Worm (Caenorhabditis elegans) whole organism, late embryonic: ENCODE measurements around the gene H40L08.2.

Experiments used
- ahr-1 ChIP-seq: sonication (generic microtip); optimal IDR thresholded peaks from 2 replicates; lab custom pipeline; 2016; ENCODE audit warnings: missing genetic modification characterization, missing compliant biosample characterization
- ceh-45 ChIP-seq: fragments of 200-800 bp; sonication (Bioruptor generic); IDR thresholded peaks from 2 replicates; pipeline ENCODE4 v1.3.6; 2022; ENCODE audit warnings: missing genetic modification reagents, missing genetic modification characterization, missing compliant biosample characterization
- ceh-9 ChIP-seq: sonication (generic microtip); optimal IDR thresholded peaks from 2 replicates; lab custom pipeline; 2016; ENCODE audit warnings: mild to moderate bottlenecking, missing genetic modification characterization, inconsistent platforms, missing compliant biosample characterization
- dve-1 ChIP-seq: sonication (generic microtip); optimal IDR thresholded peaks from 2 replicates; lab custom pipeline; 2017; ENCODE audit warnings: antibody characterized with exemption, mild to moderate bottlenecking, missing genetic modification characterization, missing compliant biosample characterization
- fkh-10 ChIP-seq: fragments of 150-350 bp; optimal IDR thresholded peaks from 2 replicates; lab custom pipeline; 2014; ENCODE audit warnings: missing biosample characterization, missing genetic modification reagents, missing genetic modification characterization
- pha-4 ChIP-seq: fragments of 150-350 bp; optimal IDR thresholded peaks from 2 replicates; lab custom pipeline; 2018; ENCODE audit warnings: missing biosample characterization, missing genetic modification reagents, missing genetic modification characterization
- sox-4 ChIP-seq: sonication (generic microtip); optimal IDR thresholded peaks from 2 replicates; lab custom pipeline; 2017; ENCODE audit warnings: mild to moderate bottlenecking, missing genetic modification characterization, inconsistent platforms, missing compliant biosample characterization
- tbx-2 ChIP-seq: sonication (generic microtip); optimal IDR thresholded peaks from 2 replicates; lab custom pipeline; 2016; ENCODE audit warnings: missing genetic modification characterization, missing compliant biosample characterization
- unc-3 ChIP-seq, 2 experiments: fragments of 200-800 bp in 1 of 2; sonication (Bioruptor generic) in 1 of 2; sonication (generic microtip) in 1 of 2; conservative IDR thresholded peaks in 1 of 2; optimal IDR thresholded peaks in 1 of 2; 2 replicates each; pipeline versions ENCODE4 v1.3.6 to Lab custom; 2016 to 2022; ENCODE audit warnings: missing compliant biosample characterization in 2 of 2, missing genetic modification characterization in 2 of 2, missing genetic modification reagents in 1 of 2
- unc-55 ChIP-seq: sonication (generic microtip); optimal IDR thresholded peaks from 2 replicates; lab custom pipeline; 2017; ENCODE audit warnings: missing biosample characterization, missing genetic modification reagents, missing genetic modification characterization

DNA sequence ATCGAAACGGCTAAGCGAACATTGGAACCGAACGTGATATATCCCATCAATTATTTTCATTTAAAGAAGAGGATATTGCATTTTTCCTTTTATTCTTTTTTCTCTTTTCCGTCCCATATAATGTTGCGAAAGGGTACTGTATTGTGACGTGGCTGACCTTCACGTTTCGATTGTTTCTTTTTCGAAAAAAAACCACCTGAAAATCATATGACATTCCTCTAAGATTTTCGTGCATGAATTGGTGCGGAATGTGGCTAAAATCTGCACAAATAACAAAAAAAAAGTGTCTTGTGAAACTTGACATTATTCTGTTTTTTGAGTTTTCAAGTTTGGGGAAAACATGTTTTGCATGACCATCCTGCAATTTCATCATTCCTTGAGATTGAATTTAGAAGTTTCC, 732 bp upstream of the H40L08.2 start:
- TF ChIP-seq pha-4 (tag; lab: Kevin White, UChicago) (no peak), unc-3 (GFP tag; conservative IDR thresholded peaks at IDR 0.05; lab: Robert Waterston, UW) (no peak), unc-3 (tag; optimal IDR thresholded peaks at IDR 0.05; lab: Kevin White, UChicago) (no peak), ahr-1 (tag; lab: Kevin White, UChicago) (no peak), fkh-10 (GFP tag; lab: Kevin White, UChicago) (no peak), unc-55 (no peak), ceh-9 (tag; lab: Kevin White, UChicago) (no peak), tbx-2 (tag; lab: Kevin White, UChicago) (no peak), sox-4 (no peak), dve-1 (tag; lab: Kevin White, UChicago) (no peak), ceh-45 (no peak)
